Fruit fly (Drosophila melanogaster): Measurements from ENCODE around the gene CG45263.

The CG45263 gene

DNA sequence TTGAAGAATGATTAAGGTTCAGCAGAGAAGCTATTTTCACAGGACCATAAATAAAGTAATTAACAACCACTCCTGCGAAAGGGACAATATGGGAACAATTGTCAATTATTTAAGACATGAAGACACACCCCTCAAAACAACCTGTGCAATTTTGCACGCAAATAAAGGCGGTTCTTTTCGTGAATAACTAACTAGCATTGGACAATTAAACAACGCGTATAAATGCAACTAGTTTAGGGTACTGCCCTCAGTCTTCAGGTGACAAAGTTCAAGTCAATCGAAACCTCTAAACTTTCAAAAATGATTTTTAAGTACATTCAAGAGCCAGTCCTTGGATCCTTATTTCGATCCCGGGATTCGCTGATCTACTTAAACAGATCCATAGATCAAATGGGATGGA, 156.0 kb downstream of the CG45263 start, which contains the start of gene Or85a:
Or85a (plus strand) TSS at position 301 of the 400 bp plus-strand sequence.
- TF ChIP-seq pan (optimal IDR thresholded peaks at IDR 0.05) (no peak), Dll (optimal IDR thresholded peaks at IDR 0.05) (no peak), usp (GFP tag; optimal IDR thresholded peaks at IDR 0.05) (no peak), psq (optimal IDR thresholded peaks at IDR 0.05) (no peak), CG8478 (optimal IDR thresholded peaks at IDR 0.05) (no peak), EcR (GFP tag; optimal IDR thresholded peaks at IDR 0.05) (no peak)

DNA sequence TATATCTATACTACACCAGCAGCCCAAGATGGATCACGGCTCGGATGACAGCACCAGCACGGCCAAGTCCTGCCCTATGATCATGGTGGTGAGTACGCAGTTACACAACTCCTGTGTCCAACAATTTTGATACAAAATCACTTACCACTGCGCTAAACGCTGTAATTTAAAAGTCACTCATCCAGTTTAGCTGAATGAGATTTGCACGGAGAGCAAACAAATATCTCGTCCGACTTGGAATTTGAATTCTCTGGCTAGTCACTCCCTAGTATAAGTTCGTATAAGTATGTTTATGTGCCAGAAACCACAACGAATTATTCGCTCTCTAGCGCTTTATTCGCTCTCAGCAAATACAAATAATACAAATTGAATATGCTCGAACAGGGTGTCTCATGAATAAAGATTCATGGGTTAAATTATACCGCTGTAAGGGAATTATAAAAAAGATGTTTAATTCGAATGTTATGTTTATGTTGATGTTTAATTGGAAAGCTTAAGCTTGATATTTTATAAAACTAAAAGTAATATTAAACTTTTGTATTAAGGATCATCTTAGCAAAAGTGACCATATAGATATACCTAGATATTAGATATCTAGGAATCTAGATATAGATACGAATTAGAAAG, 159.6 kb downstream of the CG45263 start:
- TF ChIP-seq CG8478 (optimal IDR thresholded peaks at IDR 0.05) (no peak), EcR (GFP tag; optimal IDR thresholded peaks at IDR 0.05) (no peak), psq (optimal IDR thresholded peaks at IDR 0.05) (no peak), usp (GFP tag; optimal IDR thresholded peaks at IDR 0.05) (no peak), Dll (optimal IDR thresholded peaks at IDR 0.05) (no peak), pan (optimal IDR thresholded peaks at IDR 0.05) (no peak)

DNA sequence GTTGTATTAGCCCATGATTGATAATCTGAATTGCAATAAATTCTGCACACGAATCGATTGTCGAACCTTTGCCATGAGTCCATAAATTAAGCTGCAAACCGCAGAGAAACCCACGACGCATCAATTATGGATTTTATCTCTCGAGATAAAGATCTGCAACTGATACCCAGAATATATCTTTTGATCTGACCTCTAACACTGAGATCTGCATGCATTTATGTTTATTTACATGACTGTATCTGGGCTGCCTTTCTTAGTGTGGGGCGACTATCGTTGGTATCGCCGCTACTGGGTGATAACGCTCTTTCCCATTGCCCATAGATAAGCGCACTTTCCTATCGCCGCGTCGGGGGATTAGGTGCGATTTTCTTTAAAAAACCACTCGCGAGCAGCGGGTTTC, 160.2 kb downstream of the CG45263 start, which contains the start of gene Ctr1B:
Ctr1B (plus strand) TSS at position 398 of the 400 bp plus-strand sequence.
- TF ChIP-seq psq (optimal IDR thresholded peaks at IDR 0.05) (no peak), EcR (GFP tag; optimal IDR thresholded peaks at IDR 0.05) (no peak), Dll (optimal IDR thresholded peaks at IDR 0.05) (no peak), pan (optimal IDR thresholded peaks at IDR 0.05) (no peak), CG8478 (optimal IDR thresholded peaks at IDR 0.05) (no peak), usp (GFP tag; optimal IDR thresholded peaks at IDR 0.05) (no peak)

DNA sequence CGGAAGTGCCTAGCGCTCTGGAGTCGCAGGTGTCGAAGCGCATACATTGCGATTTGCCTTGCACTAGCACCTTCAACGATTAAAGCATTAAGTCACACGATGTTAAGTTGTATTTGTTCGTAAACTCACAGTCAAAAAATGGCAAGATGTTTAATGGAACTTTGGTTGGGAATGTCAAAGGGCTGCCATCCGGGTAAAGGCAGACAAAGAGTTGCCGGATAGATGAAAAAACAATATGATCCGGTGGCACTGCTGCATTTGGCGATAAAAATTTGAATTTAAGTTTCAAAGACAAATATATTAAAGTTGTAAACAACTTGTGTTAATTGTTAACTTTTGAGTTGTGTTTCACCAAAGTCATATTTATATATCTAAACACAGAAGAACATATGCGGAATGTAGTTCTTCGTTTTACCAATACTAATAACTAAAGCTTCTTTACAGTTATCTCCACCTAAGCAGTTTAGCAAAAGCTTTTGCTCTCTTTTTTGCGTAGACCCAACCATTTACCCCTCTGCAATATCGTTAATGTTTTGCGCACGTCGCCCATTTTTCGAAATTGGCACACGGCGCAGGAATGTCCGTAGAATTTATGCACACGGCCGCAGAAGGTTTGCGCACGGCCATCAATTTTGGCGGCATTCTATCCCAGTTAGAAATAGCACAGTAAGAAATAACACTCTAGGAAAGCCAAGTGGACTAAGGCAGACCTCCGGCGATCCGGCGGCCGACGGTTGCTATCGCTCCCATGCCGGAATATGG, 160.9 kb downstream of the CG45263 start, which contains the start of gene Coq2:
Coq2 (minus strand) TSS at position 200 of the 762 bp plus-strand sequence.
- TF ChIP-seq CG8478 (optimal IDR thresholded peaks at IDR 0.05) (no peak), usp (GFP tag; optimal IDR thresholded peaks at IDR 0.05) (no peak), psq (optimal IDR thresholded peaks at IDR 0.05) (no peak), EcR (GFP tag; optimal IDR thresholded peaks at IDR 0.05) (no peak), pan (optimal IDR thresholded peaks at IDR 0.05) (no peak), Dll (optimal IDR thresholded peaks at IDR 0.05) (no peak)
